Worm (Caenorhabditis elegans) whole organism, L4 larva: ENCODE data around the gene R05G6.3.

Experiments
- F10B5.3 ChIP-seq: sonication (generic microtip); optimal IDR thresholded peaks from 2 replicates; lab custom pipeline; 2016; ENCODE audit warnings: mild to moderate bottlenecking, missing genetic modification characterization, missing compliant biosample characterization
- F37D6.2 ChIP-seq: sonication (generic microtip); optimal IDR thresholded peaks from 2 replicates; lab custom pipeline; 2016; ENCODE audit warnings: mild to moderate bottlenecking, missing genetic modification characterization, missing compliant biosample characterization
- R02D3.7 ChIP-seq: fragments of 150-350 bp; sonication (generic microtip); optimal IDR thresholded peaks from 3 replicates; lab custom pipeline; 2014; ENCODE audit warnings: missing biosample characterization, missing genetic modification characterization
- T20F7.1 ChIP-seq: fragments of 200-800 bp; sonication (Bioruptor generic); optimal IDR thresholded peaks from 2 replicates; lab custom pipeline; 2018; ENCODE audit warnings: mild to moderate bottlenecking, missing genetic modification characterization, missing compliant biosample characterization
- Y5F2A.4 ChIP-seq: fragments of 200-800 bp; sonication (Bioruptor generic); optimal IDR thresholded peaks from 2 replicates; lab custom pipeline; 2018; ENCODE audit warnings: mild to moderate bottlenecking, missing genetic modification characterization, missing compliant biosample characterization
- Y75B8A.6 ChIP-seq: fragments of 200-800 bp; sonication (Bioruptor generic); IDR thresholded peaks from 2 replicates; pipeline ENCODE4 v1.3.6; 2022; ENCODE audit warnings: missing genetic modification reagents, missing genetic modification characterization, missing compliant biosample characterization
- ZK546.5 ChIP-seq, 2 experiments: sonication (generic microtip); optimal IDR thresholded peaks; 2 replicates each; lab custom pipeline; 2017; ENCODE audit warnings: missing biosample characterization in 2 of 2, missing genetic modification characterization in 2 of 2
- aly-2 ChIP-seq: sonication (generic microtip); optimal IDR thresholded peaks from 2 replicates; lab custom pipeline; 2018; ENCODE audit warnings: missing biosample characterization, missing genetic modification characterization
- ama-1 ChIP-seq: fragments of 150-350 bp; optimal IDR thresholded peaks from 2 replicates; lab custom pipeline; 2014; ENCODE audit warnings: inconsistent platforms, mixed read lengths
- ceh-20 ChIP-seq: fragments of 200-800 bp; sonication (Bioruptor generic); IDR thresholded peaks from 2 replicates; pipeline ENCODE4 v1.3.6; 2022; ENCODE audit warnings: missing genetic modification reagents, missing genetic modification characterization, missing compliant biosample characterization
- ceh-28 ChIP-seq: fragments of 150-350 bp; optimal IDR thresholded peaks from 2 replicates; lab custom pipeline; 2014; ENCODE audit warnings: missing biosample characterization, missing genetic modification reagents, missing genetic modification characterization
- ceh-62 ChIP-seq: sonication (generic microtip); optimal IDR thresholded peaks from 2 replicates; lab custom pipeline; 2017; ENCODE audit warnings: missing biosample characterization, missing genetic modification characterization
- ces-1 ChIP-seq: fragments of 150-350 bp; sonication (generic microtip); optimal IDR thresholded peaks from 4 replicates; lab custom pipeline; 2014; ENCODE audit warnings: missing biosample characterization, missing genetic modification reagents, missing genetic modification characterization
- cey-2 ChIP-seq: sonication (generic microtip); optimal IDR thresholded peaks from 3 replicates; lab custom pipeline; 2017; ENCODE audit warnings: missing genetic modification characterization, mild to moderate bottlenecking, missing compliant biosample characterization, antibody characterized with exemption, borderline replicate concordance; ENCODE audit not compliant: insufficient read depth
- ctbp-1 ChIP-seq: fragments of 200-800 bp; sonication (Bioruptor generic); IDR thresholded peaks from 2 replicates; pipeline ENCODE4 v1.3.6; 2022; ENCODE audit warnings: missing genetic modification reagents, missing genetic modification characterization, missing compliant biosample characterization
- daf-12 ChIP-seq: fragments of 150-350 bp; optimal IDR thresholded peaks from 2 replicates; lab custom pipeline; 2014; ENCODE audit warnings: missing biosample characterization, missing genetic modification reagents, missing genetic modification characterization
- daf-16 ChIP-seq, 3 experiments: sonication (generic microtip); optimal IDR thresholded peaks; 2 replicates each; lab custom pipeline; 2016 to 2017; ENCODE audit warnings: missing genetic modification characterization in 3 of 3, missing genetic modification reagents in 3 of 3, mild to moderate bottlenecking in 2 of 3, missing compliant biosample characterization in 2 of 3, missing biosample characterization in 1 of 3, moderate library complexity in 1 of 3
- daf-19 ChIP-seq: fragments of 200-800 bp; sonication (Bioruptor generic); conservative IDR thresholded peaks from 2 replicates; pipeline ENCODE4 v1.3.6; 2022; ENCODE audit warnings: missing genetic modification characterization, missing compliant biosample characterization
- dmd-6 ChIP-seq: fragments of 200-800 bp; sonication (Bioruptor generic); IDR thresholded peaks from 2 replicates; pipeline ENCODE4 v1.3.6; 2022; ENCODE audit warnings: missing genetic modification reagents, missing genetic modification characterization, missing compliant biosample characterization
- dpl-1 ChIP-seq: fragments of 150-350 bp; optimal IDR thresholded peaks from 2 replicates; lab custom pipeline; 2014; ENCODE audit warnings: missing biosample characterization, missing genetic modification reagents, missing genetic modification characterization
- dve-1 ChIP-seq: sonication (generic microtip); optimal IDR thresholded peaks from 2 replicates; lab custom pipeline; 2017; ENCODE audit warnings: antibody characterized with exemption, mild to moderate bottlenecking, missing genetic modification characterization, missing compliant biosample characterization; ENCODE audit not compliant: insufficient read depth
- egl-27 ChIP-seq: sonication (generic microtip); optimal IDR thresholded peaks from 3 replicates; lab custom pipeline; 2017; ENCODE audit warnings: missing biosample characterization, missing genetic modification reagents, missing genetic modification characterization
- fos-1 ChIP-seq: fragments of 150-350 bp; optimal IDR thresholded peaks from 2 replicates; lab custom pipeline; 2014; ENCODE audit warnings: missing biosample characterization, missing genetic modification characterization
- gei-8 ChIP-seq: fragments of 200-800 bp; sonication (Bioruptor generic); optimal IDR thresholded peaks from 2 replicates; lab custom pipeline; 2018; ENCODE audit warnings: mild to moderate bottlenecking, missing genetic modification characterization, missing compliant biosample characterization
- hif-1 ChIP-seq, 2 experiments: sonication (generic microtip); optimal IDR thresholded peaks; 2 replicates each; lab custom pipeline; 2016 to 2017; ENCODE audit warnings: missing compliant biosample characterization in 2 of 2, missing genetic modification characterization in 2 of 2, missing genetic modification reagents in 2 of 2, missing genotype in 2 of 2, mild to moderate bottlenecking in 1 of 2
- hlh-11 ChIP-seq: fragments of 200-800 bp; sonication (Bioruptor generic); optimal IDR thresholded peaks from 2 replicates; lab custom pipeline; 2018; ENCODE audit warnings: mild to moderate bottlenecking, missing genetic modification characterization, missing compliant biosample characterization
- lin-15B ChIP-seq: fragments of 150-350 bp; sonication (generic microtip); optimal IDR thresholded peaks from 3 replicates; lab custom pipeline; 2014; ENCODE audit warnings: missing biosample characterization, missing genetic modification characterization
- lin-38 ChIP-seq: fragments of 200-800 bp; sonication (Bioruptor generic); IDR thresholded peaks from 2 replicates; pipeline ENCODE4 v1.3.6; 2022; ENCODE audit warnings: missing genetic modification reagents, missing genetic modification characterization, missing compliant biosample characterization
- lsy-2 ChIP-seq, 2 experiments: fragments of 150-350 bp in 1 of 2; sonication (generic microtip) in 1 of 2; optimal IDR thresholded peaks; 2 replicates each; lab custom pipeline; 2014 to 2017; ENCODE audit warnings: missing biosample characterization in 2 of 2, missing genetic modification characterization in 2 of 2
- madf-5 ChIP-seq, 2 experiments: fragments of 200-800 bp; sonication (Bioruptor generic); IDR thresholded peaks; 2 replicates each; pipeline ENCODE4 v1.3.6; 2022; ENCODE audit warnings: missing compliant biosample characterization in 2 of 2, missing genetic modification characterization in 2 of 2
- madf-9 ChIP-seq: fragments of 200-800 bp; sonication (Bioruptor generic); conservative IDR thresholded peaks from 2 replicates; pipeline ENCODE4 v1.3.6; 2022; ENCODE audit warnings: missing genetic modification reagents, missing genetic modification characterization, missing compliant biosample characterization
- mep-1 ChIP-seq: fragments of 150-350 bp; sonication (generic microtip); optimal IDR thresholded peaks from 3 replicates; lab custom pipeline; 2014; ENCODE audit warnings: missing biosample characterization, missing genetic modification characterization
- mes-2 ChIP-seq: sonication (generic microtip); optimal IDR thresholded peaks from 2 replicates; lab custom pipeline; 2016; ENCODE audit warnings: missing genotype, mild to moderate bottlenecking, missing genetic modification characterization, missing compliant biosample characterization; ENCODE audit not compliant: poor library complexity, severe bottlenecking
- mxl-3 ChIP-seq: fragments of 200-800 bp; sonication (Bioruptor generic); optimal IDR thresholded peaks from 2 replicates; lab custom pipeline; 2018; ENCODE audit warnings: mild to moderate bottlenecking, missing genetic modification characterization, missing compliant biosample characterization
- nhr-11 ChIP-seq: fragments of 150-350 bp; optimal IDR thresholded peaks from 2 replicates; lab custom pipeline; 2014; ENCODE audit warnings: missing biosample characterization, missing genetic modification characterization
- nhr-25 ChIP-seq: sonication (generic microtip); optimal IDR thresholded peaks from 2 replicates; lab custom pipeline; 2017; ENCODE audit warnings: missing genetic modification characterization, mild to moderate bottlenecking, missing compliant biosample characterization, antibody characterized with exemption, moderate library complexity, borderline replicate concordance; ENCODE audit not compliant: insufficient read depth
- nhr-28 ChIP-seq: fragments of 150-350 bp; optimal IDR thresholded peaks from 2 replicates; lab custom pipeline; 2014; ENCODE audit warnings: missing biosample characterization, missing genetic modification characterization
- nhr-42 ChIP-seq: fragments of 200-800 bp; sonication (Bioruptor generic); IDR thresholded peaks from 2 replicates; pipeline ENCODE4 v1.3.6; 2022; ENCODE audit warnings: missing genetic modification characterization, missing compliant biosample characterization
- nhr-48 ChIP-seq: sonication (generic microtip); optimal IDR thresholded peaks from 2 replicates; lab custom pipeline; 2016; ENCODE audit warnings: mild to moderate bottlenecking, missing genetic modification characterization, missing compliant biosample characterization
- nhr-77 ChIP-seq: fragments of 150-350 bp; optimal IDR thresholded peaks from 2 replicates; lab custom pipeline; 2014; ENCODE audit warnings: missing biosample characterization, missing genetic modification characterization
- php-3 ChIP-seq: fragments of 200-800 bp; sonication (Bioruptor generic); IDR thresholded peaks from 2 replicates; pipeline ENCODE4 v1.3.6; 2022; ENCODE audit warnings: missing genetic modification reagents, missing genetic modification characterization, missing compliant biosample characterization
- pqm-1 ChIP-seq: sonication (generic microtip); optimal IDR thresholded peaks from 2 replicates; lab custom pipeline; 2017; ENCODE audit warnings: missing biosample characterization, missing genetic modification characterization
- rbr-2 ChIP-seq: sonication (generic microtip); optimal IDR thresholded peaks from 2 replicates; lab custom pipeline; 2016; ENCODE audit warnings: missing genotype, missing genetic modification characterization, missing compliant biosample characterization
- snpc-1.2 ChIP-seq: fragments of 200-800 bp; sonication (Bioruptor generic); IDR thresholded peaks from 2 replicates; pipeline ENCODE4 v1.3.6; 2022; ENCODE audit warnings: missing genetic modification reagents, missing genetic modification characterization, missing compliant biosample characterization
- unc-130 ChIP-seq: sonication (generic microtip); optimal IDR thresholded peaks from 2 replicates; lab custom pipeline; 2016; ENCODE audit warnings: missing genetic modification reagents, missing genetic modification characterization, missing compliant biosample characterization
- unc-39 ChIP-seq: sonication (generic microtip); optimal IDR thresholded peaks from 2 replicates; lab custom pipeline; 2017; ENCODE audit warnings: missing biosample characterization, missing genetic modification characterization
- unc-62 ChIP-seq, 3 experiments: fragments of 150-350 bp in 1 of 3; sonication (generic microtip); optimal IDR thresholded peaks in 2 of 3; peaks in 1 of 3; 1 replicate in 1 of 3; 2 replicates in 2 of 3; lab custom pipeline; 2014 to 2017; ENCODE audit warnings: missing biosample characterization in 3 of 3, missing genetic modification characterization in 3 of 3, missing genetic modification reagents in 3 of 3, missing genotype in 1 of 3
- vab-7 ChIP-seq: fragments of 200-800 bp; sonication (Bioruptor generic); IDR thresholded peaks from 2 replicates; pipeline ENCODE4 v1.3.6; 2022; ENCODE audit warnings: missing genetic modification reagents, missing genetic modification characterization, missing compliant biosample characterization
- zfp-3 ChIP-seq: fragments of 200-800 bp; sonication (Bioruptor generic); conservative IDR thresholded peaks from 2 replicates; pipeline ENCODE4 v1.3.6; 2022; ENCODE audit warnings: missing genetic modification reagents, missing genetic modification characterization, missing compliant biosample characterization
- zip-11 ChIP-seq: fragments of 200-800 bp; sonication (Bioruptor generic); IDR thresholded peaks from 2 replicates; pipeline ENCODE4 v1.3.6; 2022; ENCODE audit warnings: missing genetic modification characterization, missing compliant biosample characterization

R05G6.3 gene

ce11 chrIV:7507305-7507704 is 9.0 kb upstream of the R05G6.3 start:
- peak; percentile 13 to 52 for TF ChIP-seq lsy-2 (tag; optimal IDR thresholded peaks at IDR 0.05; lab: Kevin White, UChicago)
- TF ChIP-seq T20F7.1 (GFP tag; lab: Kevin White, UChicago): peak; percentile 7
- TF ChIP-seq F10B5.3 (tag; lab: Kevin White, UChicago): no peak
- TF ChIP-seq nhr-77 (tag; lab: Kevin White, UChicago): peak; percentile 24
- TF ChIP-seq pqm-1 (tag; lab: Kevin White, UChicago): no peak
- no peak for TF ChIP-seq vab-7 (GFP tag; lab: Robert Waterston, UW)
- no peak for TF ChIP-seq cey-2 (tag; lab: Kevin White, UChicago)
- TF ChIP-seq daf-12 (tag; lab: Kevin White, UChicago): no peak
- no peak for TF ChIP-seq php-3 (GFP tag; lab: Robert Waterston, UW)
- no peak for TF ChIP-seq gei-8 (GFP tag; lab: Kevin White, UChicago)
- TF ChIP-seq egl-27 (tag; lab: Kevin White, UChicago): no peak
- no peak for TF ChIP-seq ctbp-1 (GFP tag; lab: Robert Waterston, UW)
- no peak for TF ChIP-seq nhr-42 (GFP tag; lab: Robert Waterston, UW)
- peak; percentile 33 for TF ChIP-seq ama-1 (lab: Kevin White, UChicago)
- no peak for TF ChIP-seq aly-2
- TF ChIP-seq hlh-11: peak; percentile 71
- TF ChIP-seq R02D3.7 (tag; lab: Kevin White, UChicago): no peak
- no peak for TF ChIP-seq ces-1
- no peak for TF ChIP-seq nhr-25
- TF ChIP-seq zfp-3 (GFP tag; lab: Robert Waterston, UW): no peak
- TF ChIP-seq mxl-3 (GFP tag; lab: Kevin White, UChicago): peak; percentile 43
- peak; percentile 62 for TF ChIP-seq nhr-28 (tag; lab: Kevin White, UChicago)
- no peak for TF ChIP-seq rbr-2
- no peak for TF ChIP-seq ceh-28
- TF ChIP-seq nhr-11: peak; percentile 34
- TF ChIP-seq madf-9 (GFP tag; lab: Robert Waterston, UW): no peak
- peak in 1 of 2 experiments; percentile 6 for TF ChIP-seq daf-16 (GFP tag; optimal IDR thresholded peaks at IDR 0.05; lab: Kevin White, UChicago)
- peak; percentile 55 for TF ChIP-seq daf-16 (tag; optimal IDR thresholded peaks at IDR 0.05; lab: Kevin White, UChicago)
- peak; percentile 42 for TF ChIP-seq dve-1 (tag; lab: Kevin White, UChicago)
- TF ChIP-seq dpl-1 (GFP tag; lab: Kevin White, UChicago): peak; percentile 2
- TF ChIP-seq madf-5 (GFP tag; IDR thresholded peaks at IDR 0.05; lab: Robert Waterston, UW): no peak
- TF ChIP-seq ZK546.5 (tag; optimal IDR thresholded peaks at IDR 0.05; lab: Kevin White, UChicago): no peak
- no peak for TF ChIP-seq ceh-62
- TF ChIP-seq lin-15B (tag; lab: Kevin White, UChicago): no peak
- TF ChIP-seq dmd-6: peak; percentile 55
- no peak for TF ChIP-seq lin-38 (GFP tag; lab: Robert Waterston, UW)
- no peak for TF ChIP-seq hif-1 (tag; optimal IDR thresholded peaks at IDR 0.05; lab: Kevin White, UChicago)
- peak; percentile 28 for TF ChIP-seq mep-1
- peak in 1 of 2 experiments; percentile 96 for TF ChIP-seq unc-62 (GFP tag; optimal IDR thresholded peaks at IDR 0.05 in 1 of 2; lab: Kevin White, UChicago)
- TF ChIP-seq unc-62 (tag; optimal IDR thresholded peaks at IDR 0.05; lab: Kevin White, UChicago): no peak
- TF ChIP-seq F37D6.2 (tag; lab: Kevin White, UChicago): no peak
- no peak for TF ChIP-seq fos-1 (tag; lab: Kevin White, UChicago)
- no peak for TF ChIP-seq zip-11 (GFP tag; lab: Robert Waterston, UW)
- no peak for TF ChIP-seq daf-19 (GFP tag; lab: Robert Waterston, UW)
- TF ChIP-seq Y75B8A.6 (GFP tag; lab: Robert Waterston, UW): no peak
- TF ChIP-seq mes-2 (tag; lab: Kevin White, UChicago): no peak
- TF ChIP-seq ceh-20 (GFP tag; lab: Robert Waterston, UW): no peak
- no peak for TF ChIP-seq unc-130
- TF ChIP-seq Y5F2A.4: no peak
- no peak for TF ChIP-seq snpc-1.2 (GFP tag; lab: Robert Waterston, UW)
- TF ChIP-seq unc-39 (tag; lab: Kevin White, UChicago): no peak
- TF ChIP-seq nhr-48 (tag; lab: Kevin White, UChicago): peak; percentile 39
